Fruit fly (Drosophila melanogaster) whole organism, embryonic: ENCODE data around the gene CG13028.

ENCODE experiments used
- CG6175 ChIP-seq: fragments of 200-800 bp; sonication (Bioruptor generic); IDR thresholded peaks from 3 replicates; pipeline ENCODE4 v1.3.6; 2022; ENCODE audit warnings: missing biosample characterization, missing genetic modification characterization
- grau ChIP-seq: fragments of 200-800 bp; optimal IDR thresholded peaks from 3 replicates; lab custom pipeline; 2019; ENCODE audit warnings: missing biosample characterization, mild to moderate bottlenecking, missing genetic modification characterization, moderate library complexity
- zfh1 ChIP-seq: fragments of 200-800 bp; sonication (Bioruptor generic); IDR thresholded peaks from 3 replicates; pipeline ENCODE4 v1.3.6; 2022; ENCODE audit warnings: missing biosample characterization, missing genetic modification characterization

DNA sequence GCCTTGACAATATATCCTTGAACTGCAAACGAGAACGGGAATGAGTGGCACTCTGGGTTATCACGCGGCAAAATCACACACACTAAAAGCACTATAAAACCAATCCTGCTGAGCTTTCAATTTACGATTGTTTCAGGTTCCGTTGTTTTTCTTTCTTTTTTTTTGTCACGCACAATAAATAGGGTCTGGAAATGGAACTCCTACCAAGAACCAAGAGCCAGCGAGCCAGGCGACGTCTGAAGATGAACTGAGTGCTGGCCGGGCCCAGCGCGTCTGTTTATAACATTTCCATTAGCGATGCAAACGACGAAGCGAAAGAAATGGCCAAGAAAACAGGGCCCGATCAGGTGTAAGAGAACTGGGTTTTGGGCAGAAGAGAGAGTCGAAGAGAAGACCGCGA, 12.2 kb downstream of the CG13028 start, which contains the start of gene CG11905:
- TF ChIP-seq grau (tag; lab: Kevin White, UChicago) (no peak), CG6175 (no peak), zfh1 (no peak)
